Worm (Caenorhabditis elegans) whole organism, L4 larva: ENCODE measurements around the gene cpsf-4.

ENCODE experiments used
- T20F7.1 ChIP-seq: fragments of 200-800 bp; sonication (Bioruptor generic); optimal IDR thresholded peaks from 2 replicates; lab custom pipeline; 2018; ENCODE audit warnings: mild to moderate bottlenecking, missing genetic modification characterization, missing compliant biosample characterization
- T26A8.4 ChIP-seq: fragments of 200-800 bp; sonication (Bioruptor generic); IDR thresholded peaks from 2 replicates; pipeline ENCODE4 v1.3.6; 2022; ENCODE audit warnings: missing genetic modification characterization, missing compliant biosample characterization
- ZK337.2 ChIP-seq: fragments of 200-800 bp; sonication (Bioruptor generic); IDR thresholded peaks from 2 replicates; pipeline ENCODE4 v1.3.6; 2022; ENCODE audit warnings: missing genetic modification reagents, missing genetic modification characterization, missing compliant biosample characterization
- aha-1 ChIP-seq: fragments of 150-350 bp; peaks from one replicate; lab custom pipeline; 2014; ENCODE audit warnings: missing biosample characterization, missing genetic modification characterization
- arid-1 ChIP-seq: fragments of 200-800 bp; sonication (Bioruptor generic); conservative IDR thresholded peaks from 2 replicates; pipeline ENCODE4 v1.3.6; 2022; ENCODE audit warnings: missing genetic modification reagents, missing genetic modification characterization, missing compliant biosample characterization
- ceh-28 ChIP-seq: fragments of 150-350 bp; optimal IDR thresholded peaks from 2 replicates; lab custom pipeline; 2014; ENCODE audit warnings: missing biosample characterization, missing genetic modification reagents, missing genetic modification characterization
- ceh-32 ChIP-seq: sonication (generic microtip); optimal IDR thresholded peaks from 2 replicates; lab custom pipeline; 2016; ENCODE audit warnings: mild to moderate bottlenecking, missing genetic modification characterization, missing compliant biosample characterization; ENCODE audit not compliant: poor library complexity
- ceh-82 ChIP-seq: sonication (generic microtip); optimal IDR thresholded peaks from 2 replicates; lab custom pipeline; 2017; ENCODE audit warnings: missing biosample characterization, missing genetic modification characterization
- cey-2 ChIP-seq: sonication (generic microtip); optimal IDR thresholded peaks from 3 replicates; lab custom pipeline; 2017; ENCODE audit warnings: missing genetic modification characterization, mild to moderate bottlenecking, missing compliant biosample characterization, antibody characterized with exemption, borderline replicate concordance; ENCODE audit not compliant: insufficient read depth
- ctbp-1 ChIP-seq: fragments of 200-800 bp; sonication (Bioruptor generic); IDR thresholded peaks from 2 replicates; pipeline ENCODE4 v1.3.6; 2022; ENCODE audit warnings: missing genetic modification reagents, missing genetic modification characterization, missing compliant biosample characterization
- daf-16 ChIP-seq, 3 experiments: sonication (generic microtip); optimal IDR thresholded peaks; 2 replicates each; lab custom pipeline; 2016 to 2017; ENCODE audit warnings: missing genetic modification characterization in 3 of 3, missing genetic modification reagents in 3 of 3, mild to moderate bottlenecking in 2 of 3, missing compliant biosample characterization in 2 of 3, missing biosample characterization in 1 of 3, moderate library complexity in 1 of 3
- dmd-9 ChIP-seq: fragments of 200-800 bp; sonication (Bioruptor generic); IDR thresholded peaks from 2 replicates; pipeline ENCODE4 v1.3.6; 2022; ENCODE audit warnings: missing genetic modification reagents, missing genetic modification characterization, missing compliant biosample characterization
- dpl-1 ChIP-seq: fragments of 150-350 bp; optimal IDR thresholded peaks from 2 replicates; lab custom pipeline; 2014; ENCODE audit warnings: missing biosample characterization, missing genetic modification reagents, missing genetic modification characterization
- dve-1 ChIP-seq: sonication (generic microtip); optimal IDR thresholded peaks from 2 replicates; lab custom pipeline; 2017; ENCODE audit warnings: antibody characterized with exemption, mild to moderate bottlenecking, missing genetic modification characterization, missing compliant biosample characterization; ENCODE audit not compliant: insufficient read depth
- gei-8 ChIP-seq: fragments of 200-800 bp; sonication (Bioruptor generic); optimal IDR thresholded peaks from 2 replicates; lab custom pipeline; 2018; ENCODE audit warnings: mild to moderate bottlenecking, missing genetic modification characterization, missing compliant biosample characterization
- hlh-11 ChIP-seq: fragments of 200-800 bp; sonication (Bioruptor generic); optimal IDR thresholded peaks from 2 replicates; lab custom pipeline; 2018; ENCODE audit warnings: mild to moderate bottlenecking, missing genetic modification characterization, missing compliant biosample characterization
- hlh-30 ChIP-seq: sonication (generic microtip); optimal IDR thresholded peaks from 2 replicates; lab custom pipeline; 2017; ENCODE audit warnings: antibody characterized with exemption, mild to moderate bottlenecking, missing genetic modification characterization, missing compliant biosample characterization; ENCODE audit not compliant: insufficient read depth
- lin-1 ChIP-seq: fragments of 200-800 bp; sonication (Bioruptor generic); IDR thresholded peaks from 2 replicates; pipeline ENCODE4 v1.3.6; 2022; ENCODE audit warnings: missing genetic modification reagents, missing genetic modification characterization, missing compliant biosample characterization
- lir-3 ChIP-seq: sonication (generic microtip); optimal IDR thresholded peaks from 2 replicates; lab custom pipeline; 2016; ENCODE audit warnings: mild to moderate bottlenecking, missing genetic modification characterization, missing compliant biosample characterization
- lsy-2 ChIP-seq, 2 experiments: fragments of 150-350 bp in 1 of 2; sonication (generic microtip) in 1 of 2; optimal IDR thresholded peaks; 2 replicates each; lab custom pipeline; 2014 to 2017; ENCODE audit warnings: missing biosample characterization in 2 of 2, missing genetic modification characterization in 2 of 2
- mep-1 ChIP-seq: fragments of 150-350 bp; sonication (generic microtip); optimal IDR thresholded peaks from 3 replicates; lab custom pipeline; 2014; ENCODE audit warnings: missing biosample characterization, missing genetic modification characterization
- mes-2 ChIP-seq: sonication (generic microtip); optimal IDR thresholded peaks from 2 replicates; lab custom pipeline; 2016; ENCODE audit warnings: missing genotype, mild to moderate bottlenecking, missing genetic modification characterization, missing compliant biosample characterization; ENCODE audit not compliant: poor library complexity, severe bottlenecking
- mxl-3 ChIP-seq: fragments of 200-800 bp; sonication (Bioruptor generic); optimal IDR thresholded peaks from 2 replicates; lab custom pipeline; 2018; ENCODE audit warnings: mild to moderate bottlenecking, missing genetic modification characterization, missing compliant biosample characterization
- nhr-10 ChIP-seq: fragments of 150-350 bp; optimal IDR thresholded peaks from 2 replicates; lab custom pipeline; 2014; ENCODE audit warnings: missing biosample characterization, missing genetic modification characterization
- nhr-28 ChIP-seq: fragments of 150-350 bp; optimal IDR thresholded peaks from 2 replicates; lab custom pipeline; 2014; ENCODE audit warnings: missing biosample characterization, missing genetic modification characterization
- nhr-41 ChIP-seq: fragments of 200-800 bp; sonication (Bioruptor generic); IDR thresholded peaks from 2 replicates; pipeline ENCODE4 v1.3.6; 2022; ENCODE audit warnings: missing genetic modification reagents, missing genetic modification characterization, missing compliant biosample characterization
- nhr-42 ChIP-seq: fragments of 200-800 bp; sonication (Bioruptor generic); IDR thresholded peaks from 2 replicates; pipeline ENCODE4 v1.3.6; 2022; ENCODE audit warnings: missing genetic modification characterization, missing compliant biosample characterization
- nhr-48 ChIP-seq: sonication (generic microtip); optimal IDR thresholded peaks from 2 replicates; lab custom pipeline; 2016; ENCODE audit warnings: mild to moderate bottlenecking, missing genetic modification characterization, missing compliant biosample characterization
- nhr-6 ChIP-seq: fragments of 150-350 bp; optimal IDR thresholded peaks from 2 replicates; lab custom pipeline; 2014; ENCODE audit warnings: missing biosample characterization, missing genetic modification characterization
- nhr-76 ChIP-seq: fragments of 150-350 bp; optimal IDR thresholded peaks from 2 replicates; lab custom pipeline; 2014; ENCODE audit warnings: missing biosample characterization, missing genetic modification characterization
- nhr-77 ChIP-seq: fragments of 150-350 bp; optimal IDR thresholded peaks from 2 replicates; lab custom pipeline; 2014; ENCODE audit warnings: missing biosample characterization, missing genetic modification characterization
- pha-4 ChIP-seq, 2 experiments: fragments of 150-350 bp in 1 of 2; fragments of 200-800 bp in 1 of 2; sonication (Bioruptor generic) in 1 of 2; IDR thresholded peaks in 1 of 2; optimal IDR thresholded peaks in 1 of 2; 2 replicates each; pipeline versions ENCODE4 v1.3.6 to Lab custom; 2014 to 2022; ENCODE audit warnings: missing genetic modification characterization in 2 of 2, missing genetic modification reagents in 2 of 2, missing biosample characterization in 1 of 2, missing compliant biosample characterization in 1 of 2
- pqm-1 ChIP-seq: sonication (generic microtip); optimal IDR thresholded peaks from 2 replicates; lab custom pipeline; 2017; ENCODE audit warnings: missing biosample characterization, missing genetic modification characterization
- skn-1 ChIP-seq: fragments of 150-350 bp; optimal IDR thresholded peaks from 2 replicates; lab custom pipeline; 2014; ENCODE audit warnings: missing biosample characterization, missing genetic modification characterization
- snpc-4 ChIP-seq: fragments of 150-350 bp; optimal IDR thresholded peaks from 2 replicates; lab custom pipeline; 2014; ENCODE audit warnings: missing biosample characterization, missing genetic modification characterization
- tag-97 ChIP-seq: fragments of 200-800 bp; sonication (Bioruptor generic); IDR thresholded peaks from 2 replicates; pipeline ENCODE4 v1.3.6; 2022; ENCODE audit warnings: missing genetic modification characterization, missing compliant biosample characterization
- unc-39 ChIP-seq: sonication (generic microtip); optimal IDR thresholded peaks from 2 replicates; lab custom pipeline; 2017; ENCODE audit warnings: missing biosample characterization, missing genetic modification characterization
- unc-62 ChIP-seq, 3 experiments: fragments of 150-350 bp in 1 of 3; sonication (generic microtip); optimal IDR thresholded peaks in 2 of 3; peaks in 1 of 3; 1 replicate in 1 of 3; 2 replicates in 2 of 3; lab custom pipeline; 2014 to 2017; ENCODE audit warnings: missing biosample characterization in 3 of 3, missing genetic modification characterization in 3 of 3, missing genetic modification reagents in 3 of 3, missing genotype in 1 of 3
- ztf-7 ChIP-seq: fragments of 150-350 bp; optimal IDR thresholded peaks from 2 replicates; lab custom pipeline; 2014; ENCODE audit warnings: missing biosample characterization, missing genetic modification characterization

cpsf-4 gene

ce11 chrIV:12052461-12052860, 40.8 kb downstream of the cpsf-4 start:
- TF ChIP-seq mep-1 (tag; lab: Kevin White, UChicago), result no peak
- peak; percentile 96 for TF ChIP-seq aha-1 (tag; lab: Kevin White, UChicago)

- TF ChIP-seq ZK337.2 (GFP tag; lab: Robert Waterston, UW), result no peak
- peak; percentile 65 for TF ChIP-seq mes-2
- TF ChIP-seq T20F7.1 (GFP tag; lab: Kevin White, UChicago), result no peak
- no peak for TF ChIP-seq dmd-9 (GFP tag; lab: Robert Waterston, UW)
- TF ChIP-seq lir-3 (tag; lab: Kevin White, UChicago), result no peak
- TF ChIP-seq ceh-28 (tag; lab: Kevin White, UChicago), result peak; percentile 59
- TF ChIP-seq gei-8 (GFP tag; lab: Kevin White, UChicago), result no peak
- TF ChIP-seq hlh-30 (tag; lab: Kevin White, UChicago), result peak; percentile 6
- TF ChIP-seq nhr-42 (GFP tag; lab: Robert Waterston, UW), result no peak
- no peak for TF ChIP-seq snpc-4 (tag; lab: Kevin White, UChicago)
- no peak for TF ChIP-seq cey-2
- no peak for TF ChIP-seq ctbp-1
- TF ChIP-seq dpl-1 (GFP tag; lab: Kevin White, UChicago), result peak; percentile 29
- TF ChIP-seq ztf-7 (tag; lab: Kevin White, UChicago), result no peak
- no peak for TF ChIP-seq arid-1
- peak in 1 of 2 experiments; percentile 56 for TF ChIP-seq lsy-2 (tag; optimal IDR thresholded peaks at IDR 0.05; lab: Kevin White, UChicago)
- TF ChIP-seq unc-62 (GFP tag; optimal IDR thresholded peaks at IDR 0.05 in 1 of 2; lab: Kevin White, UChicago), result peak in 1 of 2 experiments; percentile 8
- TF ChIP-seq unc-62 (tag; optimal IDR thresholded peaks at IDR 0.05; lab: Kevin White, UChicago), result no peak
- TF ChIP-seq unc-39 (tag; lab: Kevin White, UChicago), result no peak
- no peak for TF ChIP-seq tag-97 (GFP tag; lab: Robert Waterston, UW)
Observed at ce11 chrIV:12051049-12051792, 42.0 kb downstream of the cpsf-4 start, which contains the start of the genes bre-5 and spt-5. TSS of gene bre-5 (minus strand) at chrIV:12051215. TSS of gene spt-5 (plus strand) at chrIV:12051491.

- TF ChIP-seq gei-8 (GFP tag; lab: Kevin White, UChicago) (no peak), lin-1 (GFP tag; lab: Robert Waterston, UW) (no peak), ceh-82 (tag; lab: Kevin White, UChicago) (no peak), pqm-1 (tag; lab: Kevin White, UChicago) (no peak), pha-4 (GFP tag; IDR thresholded peaks at IDR 0.05; lab: Robert Waterston, UW) (no peak), pha-4 (tag; optimal IDR thresholded peaks at IDR 0.05; lab: Kevin White, UChicago) (peak; percentile 68)
Observed at ce11 chrIV:12047552-12048347, 45.5 kb downstream of the cpsf-4 start, which contains the start of gene T12G3.4. TSS of gene T12G3.4 (plus strand) at chrIV:12048256.

ce11 chrIV:12046524-12047203, 46.6 kb downstream of the cpsf-4 start, which contains the start of gene T12G3.2:
TSS of gene T12G3.2 (minus strand) at chrIV:12046967.
- TF ChIP-seq nhr-6 (peak; percentile 21), mep-1 (tag; lab: Kevin White, UChicago) (peak; percentile 29), nhr-10 (tag; lab: Kevin White, UChicago) (no peak), nhr-76 (tag; lab: Kevin White, UChicago) (no peak), mxl-3 (peak; percentile 71), hlh-11 (tag; lab: Kevin White, UChicago) (peak; percentile 91), dve-1 (tag; lab: Kevin White, UChicago) (peak; percentile 4), nhr-77 (tag; lab: Kevin White, UChicago) (peak; percentile 64), daf-16 (GFP tag; optimal IDR thresholded peaks at IDR 0.05; lab: Kevin White, UChicago) (no peak), daf-16 (tag; optimal IDR thresholded peaks at IDR 0.05; lab: Kevin White, UChicago) (peak; percentile 92), nhr-48 (tag; lab: Kevin White, UChicago) (peak; percentile 42), lsy-2 (tag; optimal IDR thresholded peaks at IDR 0.05; lab: Kevin White, UChicago) (peak in 1 of 2 experiments; percentile 35), ceh-32 (tag; lab: Kevin White, UChicago) (no peak), aha-1 (tag; lab: Kevin White, UChicago) (peak; percentile 76), nhr-28 (tag; lab: Kevin White, UChicago) (peak; percentile 89), ZK337.2 (GFP tag; lab: Robert Waterston, UW) (no peak), T26A8.4 (GFP tag; lab: Robert Waterston, UW) (0 out of 2 replicates have a peak, but pooled peaks have one; percentile 21), mes-2 (peak; percentile 48), skn-1 (no peak), nhr-41 (GFP tag; lab: Robert Waterston, UW) (peak; percentile 27; the same call in 1 of the 2 replicates), T20F7.1 (GFP tag; lab: Kevin White, UChicago) (no peak)
